Worm (Caenorhabditis elegans) whole organism, young adult: Measurements from ENCODE around the gene C27B7.5.

ENCODE experiments used
- Y79H2A.3 ChIP-seq: fragments of 200-800 bp; sonication (Bioruptor generic); conservative IDR thresholded peaks from 2 replicates; pipeline ENCODE4 v1.3.6; 2022; ENCODE audit warnings: missing genetic modification reagents, missing genetic modification characterization, missing compliant biosample characterization
- ZK185.1 ChIP-seq: sonication (generic microtip); optimal IDR thresholded peaks from 2 replicates; lab custom pipeline; 2016; ENCODE audit warnings: mild to moderate bottlenecking, missing genetic modification characterization, missing compliant biosample characterization; ENCODE audit not compliant: poor library complexity, severe bottlenecking
- ama-1 ChIP-seq, 3 experiments: fragments of 150-350 bp in 1 of 3; sonication (generic microtip) in 2 of 3; optimal IDR thresholded peaks; 2 replicates each; lab custom pipeline; 2014 to 2018; ENCODE audit warnings: missing biosample characterization in 2 of 3, missing genetic modification characterization in 2 of 3, missing genetic modification reagents in 2 of 3
- efl-1 ChIP-seq: fragments of 150-350 bp; optimal IDR thresholded peaks from 2 replicates; lab custom pipeline; 2014; ENCODE audit warnings: missing biosample characterization, missing genetic modification reagents, missing genetic modification characterization
- him-1 ChIP-seq: sonication (generic microtip); optimal IDR thresholded peaks from 2 replicates; lab custom pipeline; 2016; ENCODE audit warnings: missing genotype, missing genetic modification reagents, missing genetic modification characterization, missing compliant biosample characterization
- hlh-26 ChIP-seq: fragments of 200-800 bp; sonication (Bioruptor generic); conservative IDR thresholded peaks from 2 replicates; pipeline ENCODE4 v1.3.6; 2022; ENCODE audit warnings: missing genetic modification reagents, missing genetic modification characterization, missing compliant biosample characterization
- pha-4 ChIP-seq: fragments of 150-350 bp; sonication (generic microtip); optimal IDR thresholded peaks from 2 replicates; lab custom pipeline; 2014; ENCODE audit warnings: missing biosample characterization, missing genetic modification reagents, missing genetic modification characterization
- sptf-2 ChIP-seq: fragments of 200-800 bp; sonication (Bioruptor generic); optimal IDR thresholded peaks from 2 replicates; lab custom pipeline; 2018; ENCODE audit warnings: mild to moderate bottlenecking, missing genetic modification characterization, missing compliant biosample characterization
- tlf-1 ChIP-seq: fragments of 200-800 bp; sonication (Bioruptor generic); optimal IDR thresholded peaks from 2 replicates; lab custom pipeline; 2018; ENCODE audit warnings: mild to moderate bottlenecking, missing genetic modification characterization, missing compliant biosample characterization

DNA sequence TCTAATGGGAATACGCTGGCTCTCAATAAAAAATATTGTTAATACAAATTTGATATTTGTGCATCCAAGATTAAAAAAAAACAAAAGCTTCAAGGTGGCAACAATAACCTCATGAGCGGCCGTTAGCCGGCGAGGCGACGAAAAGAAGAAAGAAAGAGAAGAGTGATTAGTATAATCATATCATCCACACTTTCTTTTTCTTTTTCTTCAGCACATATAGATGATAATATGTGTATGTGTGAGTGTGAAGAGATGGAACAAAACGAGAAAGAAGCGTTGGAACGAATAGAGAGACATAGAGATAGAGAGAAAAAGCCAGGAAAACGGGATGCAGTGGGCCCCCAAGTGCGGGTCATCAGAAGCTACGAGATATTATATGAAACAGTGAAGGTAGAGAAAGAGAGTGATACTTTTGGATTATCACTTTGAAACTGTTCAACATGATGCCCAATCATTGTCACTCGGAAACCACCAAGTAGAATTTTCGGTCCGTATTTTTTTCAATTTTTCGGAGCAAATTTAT lies 18.9 kb downstream of the C27B7.5 start:
- no peak for TF ChIP-seq hlh-26 (GFP tag; lab: Robert Waterston, UW)
- TF ChIP-seq pha-4 (tag; lab: Kevin White, UChicago): no peak
- no peak for TF ChIP-seq tlf-1 (GFP tag; lab: Kevin White, UChicago)
- TF ChIP-seq sptf-2 (GFP tag; lab: Kevin White, UChicago): no peak
- TF ChIP-seq him-1: no peak
- no peak for TF ChIP-seq Y79H2A.3
- no peak for TF ChIP-seq efl-1 (GFP tag; lab: Kevin White, UChicago)
- TF ChIP-seq ZK185.1: no peak
- TF ChIP-seq ama-1 (optimal IDR thresholded peaks at IDR 0.05; lab: Kevin White, UChicago): no peak
- TF ChIP-seq ama-1 (GFP tag; optimal IDR thresholded peaks at IDR 0.05; lab: Kevin White, UChicago): no peak
